Worm (Caenorhabditis elegans) whole organism, young adult: ENCODE measurements around the gene piit-1.

Source experiments
- B0019.2 ChIP-seq: fragments of 200-800 bp; sonication (Bioruptor generic); conservative IDR thresholded peaks from 2 replicates; pipeline ENCODE4 v1.3.6; 2022; ENCODE audit warnings: missing genetic modification reagents, missing genetic modification characterization, missing compliant biosample characterization
- B0336.3 ChIP-seq: fragments of 200-800 bp; sonication (Bioruptor generic); IDR thresholded peaks from 2 replicates; pipeline ENCODE4 v1.3.6; 2022; ENCODE audit warnings: missing genetic modification characterization, missing compliant biosample characterization
- C17E4.6 ChIP-seq: fragments of 200-800 bp; sonication (Bioruptor generic); IDR thresholded peaks from 2 replicates; pipeline ENCODE4 v1.3.6; 2022; ENCODE audit warnings: missing genetic modification reagents, missing genetic modification characterization, missing compliant biosample characterization
- F10E7.11 ChIP-seq: sonication (generic microtip); optimal IDR thresholded peaks from 2 replicates; lab custom pipeline; 2017; ENCODE audit warnings: mild to moderate bottlenecking, missing genetic modification characterization, moderate library complexity, missing compliant biosample characterization
- F49E8.2 ChIP-seq: sonication (generic microtip); optimal IDR thresholded peaks from 3 replicates; lab custom pipeline; 2017; ENCODE audit warnings: missing genetic modification characterization, mild to moderate bottlenecking, missing compliant biosample characterization, antibody characterized with exemption, moderate library complexity; ENCODE audit not compliant: insufficient read depth
- F52B5.7 ChIP-seq: sonication (generic microtip); optimal IDR thresholded peaks from 2 replicates; lab custom pipeline; 2016; ENCODE audit warnings: mild to moderate bottlenecking, missing genetic modification characterization, missing compliant biosample characterization
- K11D2.4 ChIP-seq: fragments of 200-800 bp; sonication (Bioruptor generic); IDR thresholded peaks from 2 replicates; pipeline ENCODE4 v1.3.6; 2022; ENCODE audit warnings: missing genetic modification reagents, missing genetic modification characterization, missing compliant biosample characterization
- T26A5.8 ChIP-seq: sonication (generic microtip); optimal IDR thresholded peaks from 2 replicates; lab custom pipeline; 2016; ENCODE audit warnings: missing genetic modification characterization, missing compliant biosample characterization
- Y53F4B.3 ChIP-seq: fragments of 200-800 bp; sonication (Bioruptor generic); IDR thresholded peaks from 2 replicates; pipeline ENCODE4 v1.3.6; 2022; ENCODE audit warnings: missing genetic modification reagents, missing genetic modification characterization, missing compliant biosample characterization
- Y56A3A.18 ChIP-seq: fragments of 200-800 bp; sonication (Bioruptor generic); IDR thresholded peaks from 2 replicates; pipeline ENCODE4 v1.3.6; 2022; ENCODE audit warnings: missing genetic modification reagents, missing genetic modification characterization, missing compliant biosample characterization
- akir-1 ChIP-seq: fragments of 200-800 bp; sonication (Bioruptor generic); optimal IDR thresholded peaks from 2 replicates; lab custom pipeline; 2018; ENCODE audit warnings: mild to moderate bottlenecking, missing genetic modification characterization, moderate library complexity, missing compliant biosample characterization
- ama-1 ChIP-seq, 3 experiments: fragments of 150-350 bp in 1 of 3; sonication (generic microtip) in 2 of 3; optimal IDR thresholded peaks; 2 replicates each; lab custom pipeline; 2014 to 2018; ENCODE audit warnings: missing biosample characterization in 2 of 3, missing genetic modification characterization in 2 of 3, missing genetic modification reagents in 2 of 3
- aptf-3 ChIP-seq: fragments of 200-800 bp; sonication (Bioruptor generic); IDR thresholded peaks from 2 replicates; pipeline ENCODE4 v1.3.6; 2022; ENCODE audit warnings: missing genetic modification characterization, missing compliant biosample characterization
- atf-7 ChIP-seq: sonication (generic microtip); optimal IDR thresholded peaks from 2 replicates; lab custom pipeline; 2017; ENCODE audit warnings: mild to moderate bottlenecking, missing genetic modification characterization, missing compliant biosample characterization
- attf-5 ChIP-seq: fragments of 200-800 bp; sonication (Bioruptor generic); optimal IDR thresholded peaks from 2 replicates; lab custom pipeline; 2018; ENCODE audit warnings: mild to moderate bottlenecking, missing genetic modification characterization, missing compliant biosample characterization
- bed-1 ChIP-seq: fragments of 200-800 bp; sonication (Bioruptor generic); IDR thresholded peaks from 2 replicates; pipeline ENCODE4 v1.3.6; 2022; ENCODE audit warnings: missing genetic modification reagents, missing genetic modification characterization, missing compliant biosample characterization
- cebp-2 ChIP-seq: fragments of 200-800 bp; sonication (Bioruptor generic); IDR thresholded peaks from 2 replicates; pipeline ENCODE4 v1.3.6; 2022; ENCODE audit warnings: missing genetic modification characterization, missing compliant biosample characterization
- ceh-27 ChIP-seq: fragments of 200-800 bp; sonication (Bioruptor generic); optimal IDR thresholded peaks from 2 replicates; lab custom pipeline; 2018; ENCODE audit warnings: mild to moderate bottlenecking, missing genetic modification characterization, moderate library complexity, missing compliant biosample characterization
- ceh-40 ChIP-seq: fragments of 200-800 bp; sonication (Bioruptor generic); IDR thresholded peaks from 2 replicates; pipeline ENCODE4 v1.3.6; 2022; ENCODE audit warnings: missing genetic modification characterization, missing compliant biosample characterization
- ceh-58 ChIP-seq: fragments of 200-800 bp; sonication (Bioruptor generic); IDR thresholded peaks from 2 replicates; pipeline ENCODE4 v1.3.6; 2022; ENCODE audit warnings: missing genetic modification characterization, missing compliant biosample characterization
- ceh-79 ChIP-seq: sonication (generic microtip); optimal IDR thresholded peaks from 2 replicates; lab custom pipeline; 2017; ENCODE audit warnings: mild to moderate bottlenecking, missing genetic modification characterization, missing compliant biosample characterization
- dox-1 ChIP-seq: fragments of 200-800 bp; sonication (Bioruptor generic); IDR thresholded peaks from 2 replicates; pipeline ENCODE4 v1.3.6; 2022; ENCODE audit warnings: missing genetic modification reagents, missing genetic modification characterization, missing compliant biosample characterization
- efl-1 ChIP-seq: fragments of 150-350 bp; optimal IDR thresholded peaks from 2 replicates; lab custom pipeline; 2014; ENCODE audit warnings: missing biosample characterization, missing genetic modification reagents, missing genetic modification characterization
- egrh-3 ChIP-seq: fragments of 200-800 bp; sonication (Bioruptor generic); IDR thresholded peaks from 2 replicates; pipeline ENCODE4 v1.3.6; 2022; ENCODE audit warnings: missing genetic modification reagents, missing genetic modification characterization, missing compliant biosample characterization
- him-1 ChIP-seq: sonication (generic microtip); optimal IDR thresholded peaks from 2 replicates; lab custom pipeline; 2016; ENCODE audit warnings: missing genotype, missing genetic modification reagents, missing genetic modification characterization, missing compliant biosample characterization
- hlh-12 ChIP-seq: sonication (generic microtip); optimal IDR thresholded peaks from 2 replicates; lab custom pipeline; 2016; ENCODE audit warnings: missing genetic modification characterization, missing compliant biosample characterization
- hlh-26 ChIP-seq: fragments of 200-800 bp; sonication (Bioruptor generic); conservative IDR thresholded peaks from 2 replicates; pipeline ENCODE4 v1.3.6; 2022; ENCODE audit warnings: missing genetic modification reagents, missing genetic modification characterization, missing compliant biosample characterization
- let-526 ChIP-seq: fragments of 200-800 bp; sonication (Bioruptor generic); IDR thresholded peaks from 2 replicates; pipeline ENCODE4 v1.3.6; 2022; ENCODE audit warnings: missing genetic modification reagents, missing genetic modification characterization, missing compliant biosample characterization
- let-607 ChIP-seq, 2 experiments: fragments of 200-800 bp in 1 of 2; sonication (Bioruptor generic) in 1 of 2; sonication (generic microtip) in 1 of 2; optimal IDR thresholded peaks; 2 replicates each; lab custom pipeline; 2016 to 2018; ENCODE audit warnings: mild to moderate bottlenecking in 2 of 2, missing compliant biosample characterization in 2 of 2, missing genetic modification characterization in 2 of 2, moderate library complexity in 2 of 2, missing genotype in 1 of 2
- lin-35 ChIP-seq, 3 experiments: fragments of 150-350 bp in 2 of 3; sonication (generic microtip) in 1 of 3; optimal IDR thresholded peaks; 2 replicates each; lab custom pipeline; 2014 to 2018; ENCODE audit warnings: missing biosample characterization in 3 of 3, missing genetic modification characterization in 3 of 3, missing genetic modification reagents in 3 of 3
- lin-40 ChIP-seq: sonication (generic microtip); optimal IDR thresholded peaks from 2 replicates; lab custom pipeline; 2016; ENCODE audit warnings: missing genetic modification characterization, mild to moderate bottlenecking, missing compliant biosample characterization, missing genotype, missing genetic modification reagents
- lin-54 ChIP-seq: fragments of 200-800 bp; sonication (Bioruptor generic); optimal IDR thresholded peaks from 2 replicates; lab custom pipeline; 2018; ENCODE audit warnings: mild to moderate bottlenecking, missing genetic modification characterization, missing compliant biosample characterization
- mcd-1 ChIP-seq: fragments of 200-800 bp; sonication (Bioruptor generic); IDR thresholded peaks from 2 replicates; pipeline ENCODE4 v1.3.6; 2022; ENCODE audit warnings: missing genetic modification reagents, missing genetic modification characterization, missing compliant biosample characterization
- nfya-2 ChIP-seq: fragments of 200-800 bp; sonication (Bioruptor generic); IDR thresholded peaks from 2 replicates; pipeline ENCODE4 v1.3.6; 2022; ENCODE audit warnings: missing genetic modification reagents, missing genetic modification characterization, missing compliant biosample characterization
- nhr-179 ChIP-seq: sonication (generic microtip); optimal IDR thresholded peaks from 2 replicates; lab custom pipeline; 2016; ENCODE audit warnings: mild to moderate bottlenecking, missing genetic modification characterization, missing compliant biosample characterization
- nhr-90 ChIP-seq: sonication (generic microtip); optimal IDR thresholded peaks from 2 replicates; lab custom pipeline; 2016; ENCODE audit warnings: missing genotype, mild to moderate bottlenecking, missing genetic modification characterization, missing compliant biosample characterization
- pha-4 ChIP-seq: fragments of 150-350 bp; sonication (generic microtip); optimal IDR thresholded peaks from 2 replicates; lab custom pipeline; 2014; ENCODE audit warnings: missing biosample characterization, missing genetic modification reagents, missing genetic modification characterization
- rec-8 ChIP-seq, 2 experiments: sonication (generic microtip); optimal IDR thresholded peaks; 2 replicates each; lab custom pipeline; 2016; ENCODE audit warnings: mild to moderate bottlenecking in 2 of 2, missing genetic modification characterization in 2 of 2, missing genetic modification reagents in 2 of 2, missing genotype in 2 of 2, missing biosample characterization in 1 of 2, missing compliant biosample characterization in 1 of 2, moderate library complexity in 1 of 2
- sdz-38 ChIP-seq: sonication (generic microtip); optimal IDR thresholded peaks from 2 replicates; lab custom pipeline; 2016; ENCODE audit warnings: missing genotype, missing genetic modification characterization, missing compliant biosample characterization
- snpc-1.1 ChIP-seq: sonication (generic microtip); optimal IDR thresholded peaks from 2 replicates; lab custom pipeline; 2017; ENCODE audit warnings: missing genetic modification characterization, mild to moderate bottlenecking, missing compliant biosample characterization, antibody characterized with exemption, moderate library complexity, missing genotype, missing genetic modification reagents; ENCODE audit not compliant: insufficient read depth
- snpc-3.4 ChIP-seq: sonication (generic microtip); optimal IDR thresholded peaks from 2 replicates; lab custom pipeline; 2017; ENCODE audit warnings: missing genetic modification characterization, mild to moderate bottlenecking, missing compliant biosample characterization, antibody characterized with exemption, moderate library complexity, missing genotype, missing genetic modification reagents
- tbp1 ChIP-seq: fragments of 200-800 bp; sonication (Bioruptor generic); optimal IDR thresholded peaks from 2 replicates; lab custom pipeline; 2018; ENCODE audit warnings: mild to moderate bottlenecking, missing genetic modification characterization, missing compliant biosample characterization
- xnd-1 ChIP-seq: sonication (generic microtip); optimal IDR thresholded peaks from 2 replicates; lab custom pipeline; 2016; ENCODE audit warnings: missing genotype, missing genetic modification reagents, missing genetic modification characterization, missing compliant biosample characterization
- zim-3 ChIP-seq: sonication (generic microtip); optimal IDR thresholded peaks from 2 replicates; lab custom pipeline; 2017; ENCODE audit warnings: mild to moderate bottlenecking, missing genetic modification characterization, moderate library complexity, missing compliant biosample characterization
- ztf-6 ChIP-seq: fragments of 200-800 bp; sonication (Bioruptor generic); IDR thresholded peaks from 2 replicates; pipeline ENCODE4 v1.3.6; 2022; ENCODE audit warnings: missing genetic modification reagents, missing genetic modification characterization, missing compliant biosample characterization

The piit-1 gene

DNA sequence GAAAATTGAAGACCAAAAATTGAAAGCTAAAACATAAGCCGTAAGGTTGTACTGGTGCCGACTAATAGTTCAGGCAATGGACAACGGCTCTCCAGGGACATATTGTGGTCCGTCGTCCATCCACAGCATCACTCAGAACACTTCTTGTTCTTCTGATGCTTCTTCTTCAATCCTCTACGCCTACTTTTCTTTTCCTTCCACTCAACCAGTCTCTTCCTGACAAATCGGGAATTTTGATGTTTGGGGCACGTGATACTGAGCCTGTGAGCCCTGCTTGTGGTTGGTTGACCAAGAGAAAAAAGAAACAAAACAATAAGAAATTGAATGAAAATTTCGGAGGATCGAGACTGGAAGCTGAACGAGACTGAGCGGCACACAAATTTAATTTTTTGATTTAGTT lies 11.3 kb upstream of the piit-1 start:
- TF ChIP-seq let-607 (tag; optimal IDR thresholded peaks at IDR 0.05; lab: Kevin White, UChicago): no peak
- no peak for TF ChIP-seq egrh-3 (GFP tag; lab: Robert Waterston, UW)
- no peak for TF ChIP-seq tbp1 (GFP tag; lab: Kevin White, UChicago)
- TF ChIP-seq C17E4.6 (GFP tag; lab: Robert Waterston, UW): no peak
- no peak for TF ChIP-seq let-526 (GFP tag; lab: Robert Waterston, UW)
- no peak for TF ChIP-seq K11D2.4
- no peak for TF ChIP-seq cebp-2 (GFP tag; lab: Robert Waterston, UW)
- TF ChIP-seq atf-7 (tag; lab: Kevin White, UChicago): no peak
- no peak for TF ChIP-seq sdz-38 (tag; lab: Kevin White, UChicago)
- TF ChIP-seq nhr-179 (tag; lab: Kevin White, UChicago): no peak
- no peak for TF ChIP-seq attf-5 (GFP tag; lab: Kevin White, UChicago)
- TF ChIP-seq lin-35 (GFP tag; optimal IDR thresholded peaks at IDR 0.05; lab: Kevin White, UChicago): no peak
- TF ChIP-seq snpc-3.4: no peak
- TF ChIP-seq T26A5.8: no peak
- no peak for TF ChIP-seq ztf-6 (GFP tag; lab: Robert Waterston, UW)
- no peak for TF ChIP-seq hlh-26
- no peak for TF ChIP-seq nfya-2 (GFP tag; lab: Robert Waterston, UW)
- no peak for TF ChIP-seq hlh-12 (tag; lab: Kevin White, UChicago)
- TF ChIP-seq, all 124 proteins: peak for 0

DNA sequence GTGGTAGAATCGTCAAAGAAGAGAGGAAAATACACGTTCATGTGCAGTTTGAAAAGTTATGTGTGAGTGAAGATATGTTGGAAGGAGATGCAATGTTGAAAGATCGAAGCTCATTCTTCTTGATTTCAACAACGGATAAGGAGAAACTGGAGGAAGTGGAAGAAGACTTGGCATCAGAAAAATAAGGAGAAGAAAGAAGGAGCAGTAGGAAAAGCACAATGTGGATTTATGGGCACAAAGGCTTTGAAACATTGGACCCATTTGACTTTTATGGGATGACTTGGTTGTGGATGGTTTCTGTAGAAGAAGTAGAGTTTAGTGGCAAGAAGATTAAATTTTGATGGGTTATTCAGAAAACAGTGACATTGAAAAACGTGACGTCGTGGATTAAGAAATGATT lies 10.1 kb upstream of the piit-1 start:
- TF ChIP-seq F10E7.11 (tag; lab: Kevin White, UChicago): no peak
- no peak for TF ChIP-seq ceh-79
- no peak for TF ChIP-seq aptf-3
- TF ChIP-seq F52B5.7 (tag; lab: Kevin White, UChicago): no peak
- TF ChIP-seq Y56A3A.18: no peak
- TF ChIP-seq nhr-90 (tag; lab: Kevin White, UChicago): no peak
- TF ChIP-seq mcd-1 (GFP tag; lab: Robert Waterston, UW): no peak
- no peak for TF ChIP-seq B0019.2 (GFP tag; lab: Robert Waterston, UW)
- TF ChIP-seq lin-40 (tag; lab: Kevin White, UChicago): no peak
- no peak for TF ChIP-seq lin-54 (GFP tag; lab: Kevin White, UChicago)
- no peak for TF ChIP-seq ztf-6 (GFP tag; lab: Robert Waterston, UW)
- TF ChIP-seq Y53F4B.3 (GFP tag; lab: Robert Waterston, UW): no peak
- no peak for TF ChIP-seq nfya-2 (GFP tag; lab: Robert Waterston, UW)
- TF ChIP-seq ceh-58 (GFP tag; lab: Robert Waterston, UW): no peak
- no peak for TF ChIP-seq efl-1 (GFP tag; lab: Kevin White, UChicago)

DNA sequence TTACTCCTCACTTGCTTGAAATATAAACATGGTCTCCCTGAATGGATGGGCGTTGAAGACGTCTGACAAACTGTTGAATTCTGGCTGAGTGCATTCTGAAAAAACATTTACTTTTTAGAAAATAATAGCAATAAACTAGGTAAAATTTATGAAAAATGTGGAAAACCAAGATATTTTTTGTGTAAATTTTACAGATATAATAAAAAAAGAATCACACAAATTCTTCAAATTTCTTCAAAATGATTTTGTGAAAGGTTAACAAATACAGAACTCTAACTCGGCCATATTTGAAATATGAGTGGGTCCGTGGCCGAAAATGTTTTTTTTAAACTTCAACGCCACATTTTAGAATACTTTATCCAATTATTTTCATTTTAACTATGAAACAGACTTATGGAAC lies 8.2 kb upstream of the piit-1 start, which contains the start of gene glb-15:
Gene glb-15 (minus strand): TSS at position 101 of the 400 bp plus-strand sequence.
- TF ChIP-seq rec-8 (tag; optimal IDR thresholded peaks at IDR 0.05; lab: Kevin White, UChicago): no peak
- TF ChIP-seq zim-3 (tag; lab: Kevin White, UChicago): no peak
- TF ChIP-seq egrh-3 (GFP tag; lab: Robert Waterston, UW): no peak
- no peak for TF ChIP-seq F10E7.11 (tag; lab: Kevin White, UChicago)
- TF ChIP-seq bed-1 (GFP tag; lab: Robert Waterston, UW): no peak

DNA sequence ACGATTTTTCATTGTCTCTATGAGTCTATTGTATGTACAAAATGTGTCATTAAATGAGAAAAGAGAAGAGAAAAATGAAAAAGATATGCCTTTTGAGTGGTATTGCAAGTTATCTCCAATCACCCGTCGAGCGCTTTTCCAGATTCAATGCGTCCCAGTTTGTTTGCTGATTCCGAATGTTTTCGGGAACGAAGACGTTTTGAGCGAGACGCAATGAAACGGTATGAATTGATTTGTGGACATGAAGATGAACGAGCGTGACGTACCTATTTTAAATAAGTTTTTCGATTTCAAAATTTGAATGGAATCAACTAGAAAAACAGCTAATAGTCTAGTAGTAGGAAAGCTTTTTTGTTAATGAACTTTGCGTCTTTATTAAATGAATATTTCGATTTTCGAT lies 6.9 kb upstream of the piit-1 start:
- TF ChIP-seq ceh-40 (GFP tag; lab: Robert Waterston, UW) (no peak), dox-1 (GFP tag; lab: Robert Waterston, UW) (no peak), B0336.3 (GFP tag; lab: Robert Waterston, UW) (0 out of 2 replicates have a peak, but pooled peaks have one; percentile 30), xnd-1 (tag; lab: Kevin White, UChicago) (no peak), snpc-1.1 (tag; lab: Kevin White, UChicago) (no peak), ceh-27 (GFP tag; lab: Kevin White, UChicago) (no peak), akir-1 (GFP tag; lab: Kevin White, UChicago) (no peak), pha-4 (tag; lab: Kevin White, UChicago) (no peak), F49E8.2 (tag; lab: Kevin White, UChicago) (no peak), ama-1 (optimal IDR thresholded peaks at IDR 0.05; lab: Kevin White, UChicago) (peak; percentile 86), ama-1 (GFP tag; optimal IDR thresholded peaks at IDR 0.05; lab: Kevin White, UChicago) (no peak), him-1 (tag; lab: Kevin White, UChicago) (no peak), snpc-3.4 (no peak)
